Fruit fly (Drosophila melanogaster): Measurements from ENCODE around the gene Membrin.

Membrin gene

dm6 chr3L:5360039-5360988 is 5.9 kb upstream of the Membrin start, which contains the start of gene Cyt-c1 (continued):
- TF ChIP-seq prd (optimal IDR thresholded peaks at IDR 0.05) (no peak), prd (GFP tag; IDR thresholded peaks at IDR 0.05) (0 out of 3 replicates have a peak, but pooled peaks have one; percentile 22), CG6765 (GFP tag; optimal IDR thresholded peaks at IDR 0.05) (no peak), onecut (GFP tag; IDR thresholded peaks at IDR 0.05) (no peak), vnd (GFP tag; IDR thresholded peaks at IDR 0.05; ENCODE audit: partially characterized antibody) (peak; percentile 46; the same call in 1 of the 3 replicates), Ptx1 (GFP tag; IDR thresholded peaks at IDR 0.05) (no peak), CG7839 (tag; optimal IDR thresholded peaks at IDR 0.05) (no peak), sim (GFP tag; IDR thresholded peaks at IDR 0.05) (no peak), nau (GFP tag; optimal IDR thresholded peaks at IDR 0.05) (no peak), al (GFP tag; IDR thresholded peaks at IDR 0.05) (no peak), CG8924 (tag; optimal IDR thresholded peaks at IDR 0.05) (no peak), Spps (tag; optimal IDR thresholded peaks at IDR 0.05) (no peak), CG3726 (GFP tag; IDR thresholded peaks at IDR 0.05) (no peak), kah (GFP tag; optimal IDR thresholded peaks at IDR 0.05) (no peak), CG17829 (tag; optimal IDR thresholded peaks at IDR 0.05) (no peak), cg (GFP tag; optimal IDR thresholded peaks at IDR 0.05) (peak; percentile 75), scrt (GFP tag; optimal IDR thresholded peaks at IDR 0.05) (no peak), CG3407 (GFP tag; optimal IDR thresholded peaks at IDR 0.05) (no peak), hkb (optimal IDR thresholded peaks at IDR 0.05) (no peak), hkb (GFP tag; IDR thresholded peaks at IDR 0.05) (no peak), kay (GFP tag; optimal IDR thresholded peaks at IDR 0.05) (no peak), Dll (GFP tag; IDR thresholded peaks at IDR 0.05; ENCODE audit: partially characterized antibody) (peak; percentile 72), Oli (tag; optimal IDR thresholded peaks at IDR 0.05) (no peak), CG2202 (tag; optimal IDR thresholded peaks at IDR 0.05) (no peak), ap (GFP tag; IDR thresholded peaks at IDR 0.05) (no peak), CG32767 (GFP tag; IDR thresholded peaks at IDR 0.05) (no peak), CG9932 (GFP tag; IDR thresholded peaks at IDR 0.05) (peak; percentile 65), Bgb (GFP tag; IDR thresholded peaks at IDR 0.05; ENCODE audit: partially characterized antibody) (peak; percentile 59; the same call in 1 of the 2 replicates), CG30020 (tag; optimal IDR thresholded peaks at IDR 0.05) (no peak), CG14441 (GFP tag; IDR thresholded peaks at IDR 0.05) (no peak), YL-1 (GFP tag; optimal IDR thresholded peaks at IDR 0.05) (peak; percentile 76), sisA (GFP tag; IDR thresholded peaks at IDR 0.05) (no peak), row (GFP tag; IDR thresholded peaks at IDR 0.05) (peak; percentile 71), trem (tag; optimal IDR thresholded peaks at IDR 0.05) (no peak), CG42726 (GFP tag; IDR thresholded peaks at IDR 0.05; ENCODE audit: partially characterized antibody) (no peak), lmd (GFP tag; IDR thresholded peaks at IDR 0.05) (no peak), tll (GFP tag; optimal IDR thresholded peaks at IDR 0.05) (no peak), GATAe (GFP tag; conservative IDR thresholded peaks at IDR 0.05) (no peak), unpg (GFP tag; optimal IDR thresholded peaks at IDR 0.05) (no peak), Doc3 (GFP tag; IDR thresholded peaks at IDR 0.05; ENCODE audit: partially characterized antibody) (peak; percentile 51; the same call in 1 of the 3 replicates), HLH4C (GFP tag; IDR thresholded peaks at IDR 0.05; ENCODE audit: partially characterized antibody) (peak; percentile 21; the same call in 1 of the 3 replicates), CG11085 (GFP tag; IDR thresholded peaks at IDR 0.05) (no peak), CG2199 (GFP tag; IDR thresholded peaks at IDR 0.05) (no peak), bab2 (GFP tag; optimal IDR thresholded peaks at IDR 0.05) (no peak), bowl (GFP tag; IDR thresholded peaks at IDR 0.05) (no peak; the same call in 1 of the 2 replicates), gce (GFP tag; IDR thresholded peaks at IDR 0.05) (no peak), CG30403 (GFP tag; optimal IDR thresholded peaks at IDR 0.05) (peak; percentile 12), CG13775 (GFP tag; optimal IDR thresholded peaks at IDR 0.05) (no peak), sens (GFP tag) (no peak)

Measured in whole organism, embryonic.